Worm (Caenorhabditis elegans): ENCODE data around the gene F10E9.10.

Gene F10E9.10

DNA sequence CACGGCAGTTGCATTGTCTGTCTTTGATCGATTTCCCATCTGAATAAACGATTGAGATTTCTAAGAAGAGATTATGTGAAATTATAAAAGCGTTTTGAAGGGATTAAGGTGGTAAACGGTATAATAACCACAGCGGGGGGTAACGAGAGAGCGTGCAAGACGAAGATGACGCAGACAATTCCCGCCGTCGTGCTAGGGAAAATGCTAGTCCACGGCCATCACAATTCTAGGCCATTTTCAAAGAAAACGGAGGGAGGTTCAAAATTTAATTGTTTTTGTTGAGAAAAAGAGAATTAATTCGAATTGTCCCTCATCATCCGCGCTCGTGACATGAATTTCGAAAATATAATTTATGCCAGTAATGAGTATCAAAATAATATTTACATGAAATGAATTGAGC lies 983 bp downstream of the F10E9.10 start, which contains the start of gene F10E9.11 (continued):
- TF ChIP-seq hlh-11 (tag; optimal IDR thresholded peaks at IDR 0.05) (no peak), daf-19 (GFP tag; conservative IDR thresholded peaks at IDR 0.05) (0 out of 2 replicates have a peak, but pooled peaks have one; percentile 16), ztf-7 (tag; optimal IDR thresholded peaks at IDR 0.05) (no peak), set-16 (GFP tag; IDR thresholded peaks at IDR 0.05) (no peak), lin-29 (GFP tag; IDR thresholded peaks at IDR 0.05) (no peak), zip-11 (GFP tag; IDR thresholded peaks at IDR 0.05) (no peak), zag-1 (tag; optimal IDR thresholded peaks at IDR 0.05) (no peak), lsy-2 (tag; optimal IDR thresholded peaks at IDR 0.05) (peak; percentile 28 to 88), nhr-41 (GFP tag; IDR thresholded peaks at IDR 0.05) (no peak), lim-7 (GFP tag; IDR thresholded peaks at IDR 0.05) (no peak), ceh-44 (GFP tag; IDR thresholded peaks at IDR 0.05) (peak; percentile 48; the same call in 1 of the 2 replicates), Y105C5A.15 (GFP tag; IDR thresholded peaks at IDR 0.05) (no peak), ceh-32 (tag; optimal IDR thresholded peaks at IDR 0.05; ENCODE audit: poor library complexity) (no peak), ceh-62 (tag; optimal IDR thresholded peaks at IDR 0.05) (no peak), F44E2.7 (GFP tag; IDR thresholded peaks at IDR 0.05) (no peak), F49E8.2 (tag; optimal IDR thresholded peaks at IDR 0.05; ENCODE audit: borderline replicate concordance) (peak; percentile 22), madf-5 (GFP tag; IDR thresholded peaks at IDR 0.05) (no peak), aly-2 (tag; optimal IDR thresholded peaks at IDR 0.05) (no peak), vab-7 (GFP tag; IDR thresholded peaks at IDR 0.05) (peak; percentile 37; the same call in 1 of the 2 replicates), zip-2 (tag; optimal IDR thresholded peaks at IDR 0.05) (no peak), snpc-4 (tag; optimal IDR thresholded peaks at IDR 0.05) (no peak), egl-27 (tag; optimal IDR thresholded peaks at IDR 0.05) (no peak), gei-8 (GFP tag; optimal IDR thresholded peaks at IDR 0.05) (no peak), jun-1 (tag; optimal IDR thresholded peaks at IDR 0.05) (no peak), mep-1 (tag; optimal IDR thresholded peaks at IDR 0.05) (peak; percentile 58), ceh-20 (GFP tag; IDR thresholded peaks at IDR 0.05) (peak; percentile 26; the same call in 1 of the 2 replicates), ama-1 (optimal IDR thresholded peaks at IDR 0.05) (no peak), lin-13 (GFP tag; optimal IDR thresholded peaks at IDR 0.05) (peak; percentile 22), nhr-10 (tag; optimal IDR thresholded peaks at IDR 0.05) (no peak), nhr-11 (tag; optimal IDR thresholded peaks at IDR 0.05) (peak; percentile 18), unc-62 (GFP tag; optimal IDR thresholded peaks at IDR 0.05 in 1 of 2) (peak in 1 of 2 experiments; percentile 17), unc-62 (tag; optimal IDR thresholded peaks at IDR 0.05) (no peak), Y48G9A.11 (GFP tag; IDR thresholded peaks at IDR 0.05) (peak; percentile 82), fos-1 (tag; optimal IDR thresholded peaks at IDR 0.05) (no peak), nhr-6 (tag; optimal IDR thresholded peaks at IDR 0.05) (peak; percentile 65), cey-2 (tag; optimal IDR thresholded peaks at IDR 0.05; ENCODE audit: borderline replicate concordance, insufficient read depth) (no peak), daf-12 (tag; optimal IDR thresholded peaks at IDR 0.05) (no peak), ces-1 (GFP tag; optimal IDR thresholded peaks at IDR 0.05) (no peak), pqm-1 (tag; optimal IDR thresholded peaks at IDR 0.05) (no peak), nhr-42 (GFP tag; IDR thresholded peaks at IDR 0.05) (no peak), dpl-1 (GFP tag; optimal IDR thresholded peaks at IDR 0.05) (peak; percentile 96), lin-1 (GFP tag; IDR thresholded peaks at IDR 0.05) (no peak), ctbp-1 (GFP tag; IDR thresholded peaks at IDR 0.05) (no peak), ZK337.2 (GFP tag; IDR thresholded peaks at IDR 0.05) (peak; percentile 83), ceh-28 (tag; optimal IDR thresholded peaks at IDR 0.05) (no peak), hif-1 (tag; optimal IDR thresholded peaks at IDR 0.05) (peak in 1 of 2 experiments; percentile 87), lin-15B (tag; optimal IDR thresholded peaks at IDR 0.05) (no peak), egl-43 (GFP tag; IDR thresholded peaks at IDR 0.05) (no peak), lin-39 (tag; optimal IDR thresholded peaks at IDR 0.05) (no peak), daf-8 (GFP tag; IDR thresholded peaks at IDR 0.05) (no peak), pha-4 (GFP tag; IDR thresholded peaks at IDR 0.05) (no peak), pha-4 (tag; optimal IDR thresholded peaks at IDR 0.05) (peak; percentile 18), dmd-8 (GFP tag; IDR thresholded peaks at IDR 0.05) (no peak)

Data from whole organism, L4 larva.